Worm (Caenorhabditis elegans) whole organism, young adult: ENCODE data around the gene efa-6.

Experiments
- T26A5.8 ChIP-seq: sonication (generic microtip); optimal IDR thresholded peaks from 2 replicates; lab custom pipeline; 2016; ENCODE audit warnings: missing genetic modification characterization, missing compliant biosample characterization
- ama-1 ChIP-seq, 3 experiments: fragments of 150-350 bp in 1 of 3; sonication (generic microtip) in 2 of 3; optimal IDR thresholded peaks; 2 replicates each; lab custom pipeline; 2014 to 2018; ENCODE audit warnings: missing biosample characterization in 2 of 3, missing genetic modification characterization in 2 of 3, missing genetic modification reagents in 2 of 3
- ceh-58 ChIP-seq: fragments of 200-800 bp; sonication (Bioruptor generic); IDR thresholded peaks from 2 replicates; pipeline ENCODE4 v1.3.6; 2022; ENCODE audit warnings: missing genetic modification characterization, missing compliant biosample characterization
- him-1 ChIP-seq: sonication (generic microtip); optimal IDR thresholded peaks from 2 replicates; lab custom pipeline; 2016; ENCODE audit warnings: missing genotype, missing genetic modification reagents, missing genetic modification characterization, missing compliant biosample characterization
- lin-54 ChIP-seq: fragments of 200-800 bp; sonication (Bioruptor generic); optimal IDR thresholded peaks from 2 replicates; lab custom pipeline; 2018; ENCODE audit warnings: mild to moderate bottlenecking, missing genetic modification characterization, missing compliant biosample characterization
- lir-1 ChIP-seq: fragments of 200-800 bp; sonication (Bioruptor generic); conservative IDR thresholded peaks from 2 replicates; pipeline ENCODE4 v1.3.6; 2022; ENCODE audit warnings: missing genetic modification reagents, missing genetic modification characterization, missing compliant biosample characterization
- nfya-1 ChIP-seq: sonication (generic microtip); optimal IDR thresholded peaks from 2 replicates; lab custom pipeline; 2017; ENCODE audit warnings: antibody characterized with exemption, missing compliant biosample characterization, missing genetic modification characterization, borderline replicate concordance; ENCODE audit not compliant: insufficient read depth
- nhr-179 ChIP-seq: sonication (generic microtip); optimal IDR thresholded peaks from 2 replicates; lab custom pipeline; 2016; ENCODE audit warnings: mild to moderate bottlenecking, missing genetic modification characterization, missing compliant biosample characterization
- pha-4 ChIP-seq: fragments of 150-350 bp; sonication (generic microtip); optimal IDR thresholded peaks from 2 replicates; lab custom pipeline; 2014; ENCODE audit warnings: missing biosample characterization, missing genetic modification reagents, missing genetic modification characterization
- sdz-38 ChIP-seq: sonication (generic microtip); optimal IDR thresholded peaks from 2 replicates; lab custom pipeline; 2016; ENCODE audit warnings: missing genotype, missing genetic modification characterization, missing compliant biosample characterization
- unc-130 ChIP-seq: sonication (generic microtip); optimal IDR thresholded peaks from 2 replicates; lab custom pipeline; 2016; ENCODE audit warnings: missing genetic modification reagents, missing genetic modification characterization, missing compliant biosample characterization
- zim-3 ChIP-seq: sonication (generic microtip); optimal IDR thresholded peaks from 2 replicates; lab custom pipeline; 2017; ENCODE audit warnings: mild to moderate bottlenecking, missing genetic modification characterization, moderate library complexity, missing compliant biosample characterization
- ztf-6 ChIP-seq: fragments of 200-800 bp; sonication (Bioruptor generic); IDR thresholded peaks from 2 replicates; pipeline ENCODE4 v1.3.6; 2022; ENCODE audit warnings: missing genetic modification reagents, missing genetic modification characterization, missing compliant biosample characterization

ce11 chrIV:12640875-12641860 is 26.6 kb upstream of the efa-6 start:
- TF ChIP-seq sdz-38 (tag; lab: Kevin White, UChicago) (no peak), lir-1 (GFP tag; lab: Robert Waterston, UW) (no peak), nhr-179 (tag; lab: Kevin White, UChicago) (no peak), nfya-1 (tag; lab: Kevin White, UChicago) (no peak), lin-54 (GFP tag; lab: Kevin White, UChicago) (no peak), him-1 (tag; lab: Kevin White, UChicago) (no peak), pha-4 (tag; lab: Kevin White, UChicago) (no peak), zim-3 (tag; lab: Kevin White, UChicago) (no peak), ceh-58 (GFP tag; lab: Robert Waterston, UW) (no peak), ama-1 (optimal IDR thresholded peaks at IDR 0.05; lab: Kevin White, UChicago) (no peak), ama-1 (GFP tag; optimal IDR thresholded peaks at IDR 0.05; lab: Kevin White, UChicago) (no peak), T26A5.8 (no peak), unc-130 (GFP tag; lab: Kevin White, UChicago) (no peak), ztf-6 (no peak)
